Worm (Caenorhabditis elegans): ENCODE measurements around the gene R09E10.6.

- TF ChIP-seq flt-1 (GFP tag; IDR thresholded peaks at IDR 0.05) (no peak), ref-1 (GFP tag; conservative IDR thresholded peaks at IDR 0.05) (no peak), cog-1 (tag; optimal IDR thresholded peaks at IDR 0.05) (no peak), ztf-29 (GFP tag; IDR thresholded peaks at IDR 0.05) (no peak), med-1 (GFP tag; optimal IDR thresholded peaks at IDR 0.05; ENCODE audit: insufficient read depth) (no peak), tab-1 (GFP tag; IDR thresholded peaks at IDR 0.05) (no peak), ztf-23 (GFP tag; IDR thresholded peaks at IDR 0.05) (no peak)
Observed at ce11 chrIV:10275050-10275449, 18.9 kb downstream of the R09E10.6 start.

All from whole organism, midembryonic.